Fruit fly (Drosophila melanogaster): ENCODE data around the gene CG9016.

CG9016 gene

dm6 chr2L:5943229-5944078 lies 20.0 kb upstream of the CG9016 start, which contains the start of the genes Sfp26Ad and Gpdh1 (continued):
- TF ChIP-seq jigr1 (GFP tag; IDR thresholded peaks at IDR 0.05) (no peak), danr (GFP tag; IDR thresholded peaks at IDR 0.05) (no peak), Drgx (GFP tag; IDR thresholded peaks at IDR 0.05) (0 out of 2 replicates have a peak, but pooled peaks have one; percentile 20), CG10366 (GFP tag; IDR thresholded peaks at IDR 0.05) (peak; percentile 64), Ravus (GFP tag; IDR thresholded peaks at IDR 0.05) (no peak), sima (GFP tag; optimal IDR thresholded peaks at IDR 0.05) (peak; percentile 15), CG11696 (GFP tag; IDR thresholded peaks at IDR 0.05) (no peak), CG8089 (GFP tag; optimal IDR thresholded peaks at IDR 0.05) (peak; percentile 45), grau (tag; optimal IDR thresholded peaks at IDR 0.05) (peak; percentile 66), CG9932 (GFP tag; IDR thresholded peaks at IDR 0.05) (peak; percentile 92), schlank (tag; optimal IDR thresholded peaks at IDR 0.05) (no peak), maf-S (GFP tag; optimal IDR thresholded peaks at IDR 0.05) (peak; percentile 80), CG16779 (GFP tag; IDR thresholded peaks at IDR 0.05) (peak; percentile 69), CG7745 (tag; optimal IDR thresholded peaks at IDR 0.05) (peak; percentile 8), zfh1 (GFP tag; IDR thresholded peaks at IDR 0.05) (peak; percentile 75; the same call in 2 of the 3 replicates), Dp (GFP tag; optimal IDR thresholded peaks at IDR 0.05) (peak; percentile 99), B-H2 (GFP tag; optimal IDR thresholded peaks at IDR 0.05) (peak; percentile 85), CG2712 (tag; optimal IDR thresholded peaks at IDR 0.05) (peak; percentile 68), CG17568 (GFP tag; optimal IDR thresholded peaks at IDR 0.05) (peak; percentile 74), row (GFP tag; IDR thresholded peaks at IDR 0.05) (peak; percentile 77), CG42726 (GFP tag; IDR thresholded peaks at IDR 0.05; ENCODE audit: partially characterized antibody) (0 out of 2 replicates have a peak, but pooled peaks have one; percentile 17), bab2 (GFP tag; optimal IDR thresholded peaks at IDR 0.05) (peak; percentile 72), CkIIα-i1 (GFP tag; IDR thresholded peaks at IDR 0.05) (no peak), Mes4 (GFP tag; optimal IDR thresholded peaks at IDR 0.05) (peak; percentile 65), CG2116 (GFP tag; optimal IDR thresholded peaks at IDR 0.05) (peak; percentile 79), CG30403 (GFP tag; optimal IDR thresholded peaks at IDR 0.05) (peak; percentile 83), Oaz (GFP tag; IDR thresholded peaks at IDR 0.05) (no peak), CG15696 (tag; optimal IDR thresholded peaks at IDR 0.05) (peak; percentile 46), CG6654 (GFP tag; optimal IDR thresholded peaks at IDR 0.05) (no peak), ham (GFP tag; IDR thresholded peaks at IDR 0.05) (peak; percentile 10; the same call in 1 of the 2 replicates), CG10543 (GFP tag; optimal IDR thresholded peaks at IDR 0.05) (peak; percentile 68), rib (GFP tag; IDR thresholded peaks at IDR 0.05) (no peak; the same call in none of the 2 replicates), Bteb2 (GFP tag; optimal IDR thresholded peaks at IDR 0.05) (peak; percentile 87), CG17385 (GFP tag; optimal IDR thresholded peaks at IDR 0.05) (peak; percentile 87), CG13424 (tag; optimal IDR thresholded peaks at IDR 0.05) (peak; percentile 66), Hr3 (GFP tag; optimal IDR thresholded peaks at IDR 0.05) (peak; percentile 70), Poxn (GFP tag; IDR thresholded peaks at IDR 0.05) (no peak), lilli (GFP tag; optimal IDR thresholded peaks at IDR 0.05) (peak; percentile 87), CG3847 (GFP tag; IDR thresholded peaks at IDR 0.05) (peak; percentile 93), CG31388 (GFP tag; optimal IDR thresholded peaks at IDR 0.05) (peak; percentile 31), Dip3 (GFP tag; optimal IDR thresholded peaks at IDR 0.05) (peak; percentile 83), sens (GFP tag) (peak; percentile 95), Gsc (GFP tag; IDR thresholded peaks at IDR 0.05) (no peak), crp (GFP tag; optimal IDR thresholded peaks at IDR 0.05) (peak in 1 of 2 experiments; percentile 49), CG18476 (GFP tag; optimal IDR thresholded peaks at IDR 0.05) (peak; percentile 41), lab (GFP tag; optimal IDR thresholded peaks at IDR 0.05) (peak; percentile 87), Nf-YC (tag; optimal IDR thresholded peaks at IDR 0.05) (peak; percentile 71), CG17612 (GFP tag; IDR thresholded peaks at IDR 0.05) (no peak), Hsf (GFP tag; optimal IDR thresholded peaks at IDR 0.05) (peak; percentile 77), CG12071 (GFP tag; optimal IDR thresholded peaks at IDR 0.05) (peak; percentile 45)

Measured in whole organism, embryonic.